Comparison of ENCODE assay signal across 3 worm cellular contexts in the genomic region with DNA sequence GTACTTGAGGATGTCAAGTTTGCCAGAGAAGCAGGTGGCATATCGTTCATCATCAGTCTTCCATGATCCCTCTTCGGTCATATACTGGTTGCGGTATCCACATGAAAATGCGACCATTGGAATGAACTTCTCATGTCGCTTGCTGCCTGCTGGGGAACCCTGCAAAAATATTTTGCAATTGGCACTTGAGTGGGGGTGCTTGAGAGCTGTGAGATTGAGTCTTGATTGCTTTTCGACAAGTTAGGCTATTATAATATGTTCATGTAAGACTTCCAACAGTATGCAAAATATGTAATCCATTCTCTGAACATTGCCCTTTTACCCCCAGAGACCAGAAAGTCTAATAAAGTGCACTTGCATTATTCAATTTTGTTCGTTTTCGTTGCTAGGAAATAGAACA.
TF ChIP-seq lines count a peak whose summit lies in the region.

No protein-coding gene starts in this region.

TF ChIP-seq in whole organism, L1 larva, 84 proteins besides CTCF, POLR2A, EP300 and RAD21:
- no peak for TF ChIP-seq unc-130 (tag; optimal IDR thresholded peaks at IDR 0.05; lab: Kevin White, UChicago)
- peak; percentile 64 for TF ChIP-seq nhr-85 (tag; lab: Kevin White, UChicago)
- no peak for TF ChIP-seq alr-1 (tag; optimal IDR thresholded peaks at IDR 0.05; lab: Kevin White, UChicago; ENCODE audit: borderline replicate concordance)

TF ChIP-seq in whole organism, L3 larva, 47 proteins besides CTCF, POLR2A, EP300 and RAD21:
- TF ChIP-seq ama-1 (optimal IDR thresholded peaks at IDR 0.05; lab: Kevin White, UChicago), result peak; percentile 31
- TF ChIP-seq nhr-12 (tag; optimal IDR thresholded peaks at IDR 0.05; lab: Kevin White, UChicago), result no peak

TF ChIP-seq in whole organism, young adult, 124 proteins besides CTCF, POLR2A, EP300 and RAD21:
- TF ChIP-seq somi-1 (GFP tag; optimal IDR thresholded peaks at IDR 0.05; lab: Kevin White, UChicago), result no peak
- peak; percentile 50 for TF ChIP-seq ets-4 (GFP tag; optimal IDR thresholded peaks at IDR 0.05; lab: Kevin White, UChicago)
- no peak for TF ChIP-seq nhr-80 (tag; optimal IDR thresholded peaks at IDR 0.05; lab: Kevin White, UChicago)
- TF ChIP-seq madf-3 (GFP tag; IDR thresholded peaks at IDR 0.05; lab: Robert Waterston, UW), result 0 out of 2 replicates have a peak, but pooled peaks have one; percentile 71
- TF ChIP-seq ZK185.1 (tag; optimal IDR thresholded peaks at IDR 0.05; lab: Kevin White, UChicago; ENCODE audit: poor library complexity, severe bottlenecking), result no peak
- TF ChIP-seq ceh-27 (GFP tag; optimal IDR thresholded peaks at IDR 0.05; lab: Kevin White, UChicago), result peak; percentile 55
- no peak for TF ChIP-seq T07F8.4 (tag; optimal IDR thresholded peaks at IDR 0.05; lab: Kevin White, UChicago)
- no peak for TF ChIP-seq nfyb-1 (GFP tag; IDR thresholded peaks at IDR 0.05; lab: Robert Waterston, UW)
- no peak for TF ChIP-seq dox-1 (GFP tag; IDR thresholded peaks at IDR 0.05; lab: Robert Waterston, UW)
TF ChIP-seq in whole organism, young adult: peak in this region for 3.
